Worm (Caenorhabditis elegans) whole organism, young adult: ENCODE data around the gene marb-1.
"Not testable (repeated sequence)": the region's sequence is repeated elsewhere in the genome, so short reads cannot be mapped to it uniquely, and the experiment has no call there.

ENCODE experiments used
- B0019.2 ChIP-seq: fragments of 200-800 bp; sonication (Bioruptor generic); conservative IDR thresholded peaks from 2 replicates; pipeline ENCODE4 v1.3.6; 2022; ENCODE audit warnings: missing genetic modification reagents, missing genetic modification characterization, missing compliant biosample characterization
- B0035.1 ChIP-seq: sonication (generic microtip); optimal IDR thresholded peaks from 2 replicates; lab custom pipeline; 2016; ENCODE audit warnings: missing genetic modification characterization, mild to moderate bottlenecking, missing compliant biosample characterization, missing genotype, missing genetic modification reagents
- F23B12.7 ChIP-seq: sonication (generic microtip); optimal IDR thresholded peaks from 2 replicates; lab custom pipeline; 2017; ENCODE audit warnings: missing genetic modification characterization, mild to moderate bottlenecking, missing compliant biosample characterization, antibody characterized with exemption, moderate library complexity; ENCODE audit not compliant: insufficient read depth
- F39B2.1 ChIP-seq: fragments of 200-800 bp; sonication (Bioruptor generic); IDR thresholded peaks from 2 replicates; pipeline ENCODE4 v1.3.6; 2022; ENCODE audit warnings: missing genetic modification reagents, missing genetic modification characterization, missing compliant biosample characterization
- F55B11.4 ChIP-seq: sonication (generic microtip); optimal IDR thresholded peaks from 2 replicates; lab custom pipeline; 2016; ENCODE audit warnings: missing compliant biosample characterization, missing genetic modification characterization, borderline replicate concordance; ENCODE audit not compliant: insufficient read depth
- F57A8.1 ChIP-seq: fragments of 200-800 bp; sonication (Bioruptor generic); optimal IDR thresholded peaks from 2 replicates; lab custom pipeline; 2018; ENCODE audit warnings: mild to moderate bottlenecking, missing genetic modification characterization, moderate library complexity, missing compliant biosample characterization
- Y53G8AR.9 ChIP-seq: fragments of 200-800 bp; sonication (Bioruptor generic); conservative IDR thresholded peaks from 2 replicates; pipeline ENCODE4 v1.3.6; 2022; ENCODE audit warnings: missing genetic modification reagents, missing genetic modification characterization, missing compliant biosample characterization
- Y56A3A.18 ChIP-seq: fragments of 200-800 bp; sonication (Bioruptor generic); IDR thresholded peaks from 2 replicates; pipeline ENCODE4 v1.3.6; 2022; ENCODE audit warnings: missing genetic modification reagents, missing genetic modification characterization, missing compliant biosample characterization
- aptf-3 ChIP-seq: fragments of 200-800 bp; sonication (Bioruptor generic); IDR thresholded peaks from 2 replicates; pipeline ENCODE4 v1.3.6; 2022; ENCODE audit warnings: missing genetic modification characterization, missing compliant biosample characterization
- attf-5 ChIP-seq: fragments of 200-800 bp; sonication (Bioruptor generic); optimal IDR thresholded peaks from 2 replicates; lab custom pipeline; 2018; ENCODE audit warnings: mild to moderate bottlenecking, missing genetic modification characterization, missing compliant biosample characterization
- bed-2 ChIP-seq: fragments of 200-800 bp; sonication (Bioruptor generic); IDR thresholded peaks from 2 replicates; pipeline ENCODE4 v1.3.6; 2022; ENCODE audit warnings: missing genetic modification reagents, missing genetic modification characterization, missing compliant biosample characterization
- chd-7 ChIP-seq: sonication (generic microtip); optimal IDR thresholded peaks from 2 replicates; lab custom pipeline; 2016; ENCODE audit warnings: mild to moderate bottlenecking, missing genetic modification characterization, moderate library complexity, missing compliant biosample characterization
- ekl-4 ChIP-seq: fragments of 200-800 bp; sonication (Bioruptor generic); IDR thresholded peaks from 2 replicates; pipeline ENCODE4 v1.3.6; 2022; ENCODE audit warnings: missing genetic modification reagents, missing genetic modification characterization, missing compliant biosample characterization
- gei-17 ChIP-seq: fragments of 200-800 bp; sonication (Bioruptor generic); optimal IDR thresholded peaks from 2 replicates; lab custom pipeline; 2018; ENCODE audit warnings: mild to moderate bottlenecking, missing genetic modification characterization, missing compliant biosample characterization
- hmg-1.2 ChIP-seq: fragments of 200-800 bp; sonication (Bioruptor generic); IDR thresholded peaks from 2 replicates; pipeline ENCODE4 v1.3.6; 2022; ENCODE audit warnings: missing genetic modification reagents, missing genetic modification characterization, missing compliant biosample characterization
- hsf-1 ChIP-seq: fragments of 200-800 bp; sonication (Bioruptor generic); IDR thresholded peaks from 2 replicates; pipeline ENCODE4 v1.3.6; 2022; ENCODE audit warnings: missing genetic modification reagents, missing genetic modification characterization, missing compliant biosample characterization
- let-526 ChIP-seq: fragments of 200-800 bp; sonication (Bioruptor generic); IDR thresholded peaks from 2 replicates; pipeline ENCODE4 v1.3.6; 2022; ENCODE audit warnings: missing genetic modification reagents, missing genetic modification characterization, missing compliant biosample characterization
- lin-54 ChIP-seq: fragments of 200-800 bp; sonication (Bioruptor generic); optimal IDR thresholded peaks from 2 replicates; lab custom pipeline; 2018; ENCODE audit warnings: mild to moderate bottlenecking, missing genetic modification characterization, missing compliant biosample characterization
- madf-3 ChIP-seq: fragments of 200-800 bp; sonication (Bioruptor generic); IDR thresholded peaks from 2 replicates; pipeline ENCODE4 v1.3.6; 2022; ENCODE audit warnings: missing genetic modification reagents, missing genetic modification characterization, missing compliant biosample characterization
- mcd-1 ChIP-seq: fragments of 200-800 bp; sonication (Bioruptor generic); IDR thresholded peaks from 2 replicates; pipeline ENCODE4 v1.3.6; 2022; ENCODE audit warnings: missing genetic modification reagents, missing genetic modification characterization, missing compliant biosample characterization
- nhr-27 ChIP-seq: fragments of 200-800 bp; sonication (Bioruptor generic); optimal IDR thresholded peaks from 2 replicates; lab custom pipeline; 2018; ENCODE audit warnings: mild to moderate bottlenecking, missing genetic modification characterization, moderate library complexity, missing compliant biosample characterization
- nhr-80 ChIP-seq: sonication (generic microtip); optimal IDR thresholded peaks from 2 replicates; lab custom pipeline; 2016; ENCODE audit warnings: missing genetic modification characterization, missing compliant biosample characterization
- snpc-4 ChIP-seq, 5 experiments: fragments of 150-350 bp in 1 of 5; sonication (generic microtip) in 4 of 5; optimal IDR thresholded peaks; 2 replicates each; lab custom pipeline; 2014 to 2018; ENCODE audit warnings: missing genetic modification characterization in 5 of 5, missing biosample characterization in 3 of 5, antibody characterized with exemption in 2 of 5, mild to moderate bottlenecking in 2 of 5, missing compliant biosample characterization in 2 of 5, missing genotype in 2 of 5, moderate library complexity in 2 of 5, missing genetic modification reagents in 1 of 5
- ztf-26 ChIP-seq: sonication (generic microtip); optimal IDR thresholded peaks from 2 replicates; lab custom pipeline; 2017; ENCODE audit warnings: missing genetic modification characterization, missing compliant biosample characterization
- ztf-28 ChIP-seq: fragments of 200-800 bp; sonication (Bioruptor generic); IDR thresholded peaks from 2 replicates; pipeline ENCODE4 v1.3.6; 2022; ENCODE audit warnings: missing genetic modification reagents, missing genetic modification characterization, missing compliant biosample characterization

The marb-1 gene

DNA sequence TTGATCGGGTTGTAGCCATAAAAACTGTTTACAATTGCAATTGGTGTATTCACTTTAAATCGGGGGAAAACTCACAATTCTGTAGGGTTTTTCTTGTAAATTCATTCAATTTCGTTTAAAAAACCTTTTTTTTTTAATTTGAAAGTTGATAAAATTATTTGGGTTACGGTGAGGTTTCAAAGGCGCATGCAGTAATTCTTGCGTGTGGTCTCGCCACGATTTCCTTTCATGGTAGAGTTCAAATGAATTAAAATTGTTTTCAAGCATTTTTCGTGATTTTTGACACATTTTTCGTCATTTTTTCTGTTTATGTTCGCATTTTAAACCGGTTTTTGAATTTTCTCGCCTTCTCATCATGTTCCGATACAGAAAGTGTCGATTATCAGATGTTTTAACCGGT lies 14.1 kb downstream of the marb-1 start (continued):
- TF ChIP-seq snpc-4 (GFP tag; optimal IDR thresholded peaks at IDR 0.05; lab: Kevin White, UChicago) (peak; percentile 41), snpc-4 (tag; optimal IDR thresholded peaks at IDR 0.05; lab: Kevin White, UChicago) (peak in 2 of 4 experiments; percentile 39 to 60), nhr-27 (tag; lab: Kevin White, UChicago) (no peak), lin-54 (peak; percentile 58), F23B12.7 (tag; lab: Kevin White, UChicago) (no peak), B0019.2 (no peak)

DNA sequence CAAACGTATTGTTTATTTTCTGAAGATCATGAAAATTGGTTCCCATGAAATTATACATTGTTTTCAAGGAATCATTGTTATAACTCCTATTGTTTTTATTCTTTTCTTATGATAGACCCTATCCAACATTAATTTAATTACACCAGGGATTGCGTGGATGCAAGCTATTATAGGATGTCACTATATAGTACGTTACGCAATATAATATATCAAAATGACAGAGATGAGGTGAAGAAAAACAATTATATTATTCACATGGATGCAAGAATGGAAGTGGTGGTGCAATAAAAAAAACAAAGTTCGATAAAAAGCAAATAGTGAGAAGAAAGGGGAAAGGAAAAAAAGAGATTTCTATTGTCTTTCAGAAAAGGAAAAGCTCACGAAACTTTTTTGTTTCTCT lies 15.5 kb downstream of the marb-1 start:
- TF ChIP-seq F55B11.4: no peak
- no peak for TF ChIP-seq aptf-3

- TF ChIP-seq Y53G8AR.9 (GFP tag; lab: Robert Waterston, UW): no peak
- no peak for TF ChIP-seq hmg-1.2 (GFP tag; lab: Robert Waterston, UW)
- no peak for TF ChIP-seq ztf-28
- TF ChIP-seq chd-7 (tag; lab: Kevin White, UChicago): no peak
- TF ChIP-seq B0035.1 (tag; lab: Kevin White, UChicago): no peak
- TF ChIP-seq let-526 (GFP tag; lab: Robert Waterston, UW): no peak
- no peak for TF ChIP-seq ekl-4 (GFP tag; lab: Robert Waterston, UW)
- no peak for TF ChIP-seq hsf-1
- no peak for TF ChIP-seq mcd-1 (GFP tag; lab: Robert Waterston, UW)
- TF ChIP-seq attf-5 (GFP tag; lab: Kevin White, UChicago): no peak
- TF ChIP-seq F39B2.1 (GFP tag; lab: Robert Waterston, UW): no peak
- no peak for TF ChIP-seq bed-2
- no peak for TF ChIP-seq Y56A3A.18 (GFP tag; lab: Robert Waterston, UW)
Observed at ce11 chrIV:12192104-12192763, 16.6 kb downstream of the marb-1 start.

DNA sequence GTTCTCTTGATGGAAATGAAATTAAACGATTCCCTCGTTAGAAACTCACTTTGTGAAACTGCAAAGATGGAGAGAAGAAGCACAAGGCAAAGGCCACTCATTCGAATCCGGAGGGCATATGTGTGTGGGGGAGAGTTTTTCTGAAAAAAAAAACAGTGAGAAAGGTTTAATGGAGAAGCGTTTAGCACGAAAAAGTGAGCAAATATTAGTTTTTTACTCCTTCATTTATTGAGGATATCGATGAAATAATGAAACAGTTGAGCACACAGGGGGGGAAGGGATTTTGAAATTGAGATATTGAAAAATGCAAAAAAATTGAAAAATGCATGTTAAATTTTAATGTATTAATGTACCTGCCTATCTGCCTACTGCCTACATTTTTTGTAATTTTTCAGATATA lies 30.6 kb downstream of the marb-1 start, which contains the start of gene nlr-1:
TSS of gene nlr-1 (minus strand) at position 101 of the 400 bp plus-strand sequence.
- not testable (repeated sequence) for TF ChIP-seq gei-17 (GFP tag; lab: Kevin White, UChicago); bed-2; ztf-26 (tag; lab: Kevin White, UChicago)

DNA sequence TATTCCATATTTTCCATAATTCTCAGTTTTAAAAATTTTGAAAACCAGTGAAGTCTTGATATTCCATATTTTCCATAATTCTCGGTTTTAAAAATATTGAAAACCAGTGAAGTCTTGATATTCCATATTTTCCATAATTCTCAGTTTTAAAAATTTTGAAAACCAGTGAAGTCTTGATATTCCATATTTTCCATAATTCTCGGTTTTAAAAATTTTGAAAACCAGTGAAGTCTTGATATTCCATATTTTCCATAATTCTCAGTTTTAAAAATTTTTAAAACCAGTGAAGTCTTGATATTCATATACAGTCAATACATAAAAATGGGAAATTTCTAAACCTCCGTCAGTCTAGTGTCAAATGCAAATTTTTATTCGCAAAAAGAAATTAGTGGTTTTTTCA lies 38.4 kb downstream of the marb-1 start:
- 0 out of 2 replicates have a peak, but pooled peaks have one; percentile 24 for TF ChIP-seq madf-3 (GFP tag; lab: Robert Waterston, UW)

DNA sequence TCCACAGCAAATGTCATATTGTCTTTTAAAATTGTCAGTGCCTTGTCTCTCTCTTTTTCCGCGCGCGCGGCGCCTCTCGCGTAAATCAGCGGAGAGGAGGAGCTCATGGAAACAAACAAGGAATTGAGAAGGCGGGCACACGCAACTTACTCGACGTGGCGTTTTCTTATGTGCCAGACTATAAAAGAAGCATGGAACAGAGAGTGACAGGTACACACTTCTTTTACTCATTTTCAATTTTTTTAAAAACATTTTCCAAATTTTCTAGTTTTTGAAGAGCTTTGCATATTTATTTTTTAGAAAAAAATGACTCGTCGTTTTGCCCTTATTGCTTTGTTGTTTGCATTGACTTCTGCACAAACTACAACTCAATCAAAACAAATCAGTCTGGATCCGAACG lies 40.9 kb downstream of the marb-1 start, which contains the start of gene F20B10.3:
TSS of gene F20B10.3 (plus strand) at position 301 of the 400 bp plus-strand sequence.
- no peak for TF ChIP-seq nhr-27 (tag; lab: Kevin White, UChicago)
- TF ChIP-seq, all 124 proteins: peak for 0

ce11 chrIV:12165432-12166078 lies 43.3 kb downstream of the marb-1 start:
- TF ChIP-seq nhr-80 (tag; lab: Kevin White, UChicago) (peak; percentile 68), F57A8.1 (GFP tag; lab: Kevin White, UChicago) (no peak)
- TF ChIP-seq, all 124 proteins: peak for 1
